Worm (Caenorhabditis elegans) whole organism, young adult: ENCODE results near the gene F12F6.7.

Source experiments
- B0019.2 ChIP-seq: fragments of 200-800 bp; sonication (Bioruptor generic); conservative IDR thresholded peaks from 2 replicates; pipeline ENCODE4 v1.3.6; 2022; ENCODE audit warnings: missing genetic modification reagents, missing genetic modification characterization, missing compliant biosample characterization
- D2030.7 ChIP-seq: fragments of 200-800 bp; sonication (Bioruptor generic); IDR thresholded peaks from 2 replicates; pipeline ENCODE4 v1.3.6; 2022; ENCODE audit warnings: missing genetic modification reagents, missing genetic modification characterization, missing compliant biosample characterization
- F39B2.1 ChIP-seq: fragments of 200-800 bp; sonication (Bioruptor generic); IDR thresholded peaks from 2 replicates; pipeline ENCODE4 v1.3.6; 2022; ENCODE audit warnings: missing genetic modification reagents, missing genetic modification characterization, missing compliant biosample characterization
- Y53G8AR.9 ChIP-seq: fragments of 200-800 bp; sonication (Bioruptor generic); conservative IDR thresholded peaks from 2 replicates; pipeline ENCODE4 v1.3.6; 2022; ENCODE audit warnings: missing genetic modification reagents, missing genetic modification characterization, missing compliant biosample characterization
- Y56A3A.18 ChIP-seq: fragments of 200-800 bp; sonication (Bioruptor generic); IDR thresholded peaks from 2 replicates; pipeline ENCODE4 v1.3.6; 2022; ENCODE audit warnings: missing genetic modification reagents, missing genetic modification characterization, missing compliant biosample characterization
- Y95B8A.8 ChIP-seq: fragments of 200-800 bp; sonication (Bioruptor generic); IDR thresholded peaks from 2 replicates; pipeline ENCODE4 v1.3.6; 2022; ENCODE audit warnings: missing genetic modification reagents, missing genetic modification characterization, missing compliant biosample characterization
- aptf-2 ChIP-seq: fragments of 200-800 bp; sonication (Bioruptor generic); conservative IDR thresholded peaks from 2 replicates; pipeline ENCODE4 v1.3.6; 2022; ENCODE audit warnings: missing genetic modification reagents, missing genetic modification characterization, missing compliant biosample characterization
- atf-7 ChIP-seq: sonication (generic microtip); optimal IDR thresholded peaks from 2 replicates; lab custom pipeline; 2017; ENCODE audit warnings: mild to moderate bottlenecking, missing genetic modification characterization, missing compliant biosample characterization
- athp-1 ChIP-seq: sonication (generic microtip); optimal IDR thresholded peaks from 2 replicates; lab custom pipeline; 2017; ENCODE audit warnings: mild to moderate bottlenecking, missing genetic modification characterization, missing compliant biosample characterization
- attf-3 ChIP-seq: fragments of 200-800 bp; sonication (Bioruptor generic); conservative IDR thresholded peaks from 2 replicates; pipeline ENCODE4 v1.3.6; 2022; ENCODE audit warnings: missing genetic modification reagents, missing genetic modification characterization, missing compliant biosample characterization
- bed-1 ChIP-seq: fragments of 200-800 bp; sonication (Bioruptor generic); IDR thresholded peaks from 2 replicates; pipeline ENCODE4 v1.3.6; 2022; ENCODE audit warnings: missing genetic modification reagents, missing genetic modification characterization, missing compliant biosample characterization
- ceh-79 ChIP-seq: sonication (generic microtip); optimal IDR thresholded peaks from 2 replicates; lab custom pipeline; 2017; ENCODE audit warnings: mild to moderate bottlenecking, missing genetic modification characterization, missing compliant biosample characterization
- chd-7 ChIP-seq: sonication (generic microtip); optimal IDR thresholded peaks from 2 replicates; lab custom pipeline; 2016; ENCODE audit warnings: mild to moderate bottlenecking, missing genetic modification characterization, moderate library complexity, missing compliant biosample characterization
- die-1 ChIP-seq: sonication (generic microtip); optimal IDR thresholded peaks from 2 replicates; lab custom pipeline; 2016; ENCODE audit warnings: missing genotype, mild to moderate bottlenecking, missing genetic modification characterization, missing compliant biosample characterization
- dpl-1 ChIP-seq: fragments of 150-350 bp; optimal IDR thresholded peaks from 2 replicates; lab custom pipeline; 2014; ENCODE audit warnings: missing biosample characterization, missing genetic modification reagents, missing genetic modification characterization
- fkh-3 ChIP-seq: sonication (generic microtip); optimal IDR thresholded peaks from 2 replicates; lab custom pipeline; 2016; ENCODE audit warnings: mild to moderate bottlenecking, missing genetic modification characterization, missing compliant biosample characterization
- hmg-1.2 ChIP-seq: fragments of 200-800 bp; sonication (Bioruptor generic); IDR thresholded peaks from 2 replicates; pipeline ENCODE4 v1.3.6; 2022; ENCODE audit warnings: missing genetic modification reagents, missing genetic modification characterization, missing compliant biosample characterization
- hrde-1 ChIP-seq: sonication (generic microtip); optimal IDR thresholded peaks from 2 replicates; lab custom pipeline; 2016; ENCODE audit warnings: missing genetic modification characterization, mild to moderate bottlenecking, missing compliant biosample characterization, moderate library complexity, missing genotype, missing genetic modification reagents, borderline replicate concordance
- lag-1 ChIP-seq: fragments of 200-800 bp; sonication (Bioruptor generic); IDR thresholded peaks from 2 replicates; pipeline ENCODE4 v1.3.6; 2022; ENCODE audit warnings: missing genetic modification reagents, missing genetic modification characterization, missing compliant biosample characterization
- lin-35 ChIP-seq, 3 experiments: fragments of 150-350 bp in 2 of 3; sonication (generic microtip) in 1 of 3; optimal IDR thresholded peaks; 2 replicates each; lab custom pipeline; 2014 to 2018; ENCODE audit warnings: missing biosample characterization in 3 of 3, missing genetic modification characterization in 3 of 3, missing genetic modification reagents in 3 of 3
- lin-54 ChIP-seq: fragments of 200-800 bp; sonication (Bioruptor generic); optimal IDR thresholded peaks from 2 replicates; lab custom pipeline; 2018; ENCODE audit warnings: mild to moderate bottlenecking, missing genetic modification characterization, missing compliant biosample characterization
- lsl-1 ChIP-seq: fragments of 200-800 bp; sonication (Bioruptor generic); optimal IDR thresholded peaks from 2 replicates; lab custom pipeline; 2018; ENCODE audit warnings: mild to moderate bottlenecking, missing genetic modification characterization, moderate library complexity, missing compliant biosample characterization
- madf-10 ChIP-seq: sonication (generic microtip); optimal IDR thresholded peaks from 2 replicates; lab custom pipeline; 2016; ENCODE audit warnings: mild to moderate bottlenecking, missing genetic modification characterization, missing compliant biosample characterization
- madf-3 ChIP-seq: fragments of 200-800 bp; sonication (Bioruptor generic); IDR thresholded peaks from 2 replicates; pipeline ENCODE4 v1.3.6; 2022; ENCODE audit warnings: missing genetic modification reagents, missing genetic modification characterization, missing compliant biosample characterization
- mel-28 ChIP-seq: sonication (generic microtip); optimal IDR thresholded peaks from 2 replicates; lab custom pipeline; 2016; ENCODE audit warnings: borderline replicate concordance, mild to moderate bottlenecking, missing genetic modification characterization, missing compliant biosample characterization
- nhr-120 ChIP-seq: fragments of 200-800 bp; sonication (Bioruptor generic); IDR thresholded peaks from 2 replicates; pipeline ENCODE4 v1.3.6; 2022; ENCODE audit warnings: missing genetic modification characterization, missing compliant biosample characterization
- nhr-80 ChIP-seq: sonication (generic microtip); optimal IDR thresholded peaks from 2 replicates; lab custom pipeline; 2016; ENCODE audit warnings: missing genetic modification characterization, missing compliant biosample characterization
- nhr-90 ChIP-seq: sonication (generic microtip); optimal IDR thresholded peaks from 2 replicates; lab custom pipeline; 2016; ENCODE audit warnings: missing genotype, mild to moderate bottlenecking, missing genetic modification characterization, missing compliant biosample characterization
- rcor-1 ChIP-seq: fragments of 200-800 bp; sonication (Bioruptor generic); IDR thresholded peaks from 2 replicates; pipeline ENCODE4 v1.3.6; 2022; ENCODE audit warnings: missing genetic modification reagents, missing genetic modification characterization, missing compliant biosample characterization
- snpc-3.4 ChIP-seq: sonication (generic microtip); optimal IDR thresholded peaks from 2 replicates; lab custom pipeline; 2017; ENCODE audit warnings: missing genetic modification characterization, mild to moderate bottlenecking, missing compliant biosample characterization, antibody characterized with exemption, moderate library complexity, missing genotype, missing genetic modification reagents
- sptf-2 ChIP-seq: fragments of 200-800 bp; sonication (Bioruptor generic); optimal IDR thresholded peaks from 2 replicates; lab custom pipeline; 2018; ENCODE audit warnings: mild to moderate bottlenecking, missing genetic modification characterization, missing compliant biosample characterization
- unc-62 ChIP-seq: fragments of 150-350 bp; optimal IDR thresholded peaks from 2 replicates; lab custom pipeline; 2014; ENCODE audit warnings: missing biosample characterization, missing genetic modification reagents, missing genetic modification characterization
- ztf-18 ChIP-seq: sonication (generic microtip); optimal IDR thresholded peaks from 2 replicates; lab custom pipeline; 2016; ENCODE audit warnings: missing genotype, mild to moderate bottlenecking, missing genetic modification characterization, missing compliant biosample characterization

The F12F6.7 gene

DNA sequence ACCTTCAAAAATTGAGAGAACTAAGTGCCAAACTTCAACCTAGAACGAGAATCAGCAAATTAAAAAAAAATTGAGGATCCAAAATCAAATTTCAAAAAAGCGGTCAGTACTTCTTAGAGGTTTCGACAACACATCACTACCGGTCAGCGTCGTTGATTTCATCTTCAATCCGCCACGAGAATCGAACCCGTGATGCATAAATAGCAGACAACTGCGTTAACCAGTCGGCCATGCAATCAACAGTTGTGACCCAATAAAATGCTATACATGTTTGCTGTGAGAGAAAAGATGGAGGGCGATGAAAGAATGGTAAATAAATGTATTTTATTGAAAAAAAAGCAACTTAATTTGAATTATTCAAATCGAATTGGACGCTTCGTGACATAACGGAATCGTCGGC, 11.9 kb downstream of the F12F6.7 start (continued):
- TF ChIP-seq Y53G8AR.9 = no peak
- TF ChIP-seq hmg-1.2 (GFP tag; lab: Robert Waterston, UW) = peak; percentile 70
- TF ChIP-seq F39B2.1 (GFP tag; lab: Robert Waterston, UW) = no peak
- TF ChIP-seq madf-10 (tag; lab: Kevin White, UChicago) = no peak
- TF ChIP-seq rcor-1 (GFP tag; lab: Robert Waterston, UW) = no peak; the same call in none of the 2 replicates
- TF ChIP-seq Y95B8A.8 = no peak
- TF ChIP-seq unc-62 = no peak
- TF ChIP-seq ztf-18 (tag; lab: Kevin White, UChicago) = peak; percentile 67

DNA sequence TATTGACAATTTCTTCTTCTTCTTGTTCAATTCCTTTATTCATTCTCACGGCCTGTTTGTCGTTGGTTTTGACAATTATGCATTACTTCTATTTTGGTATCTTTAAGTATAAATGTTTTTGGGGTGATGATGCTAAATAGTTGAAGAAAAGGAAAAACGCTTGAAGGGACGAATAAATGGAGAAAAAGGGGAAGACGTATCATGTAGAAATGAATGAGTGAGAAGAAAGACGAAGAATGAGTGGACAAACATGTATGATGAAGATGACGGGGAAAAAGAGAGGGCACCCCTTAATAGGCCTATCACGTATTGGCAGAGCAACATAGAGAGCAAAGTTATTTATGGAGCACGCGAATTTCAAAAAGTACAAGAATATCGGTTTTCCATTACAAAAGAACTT, 13.0 kb downstream of the F12F6.7 start, which contains the start of gene M04B2.7:
Gene M04B2.7, minus strand, starts transcription at position 101 of the 400 bp plus-strand sequence.
- TF ChIP-seq aptf-2 (GFP tag; lab: Robert Waterston, UW) (no peak), lin-35 (GFP tag; optimal IDR thresholded peaks at IDR 0.05; lab: Kevin White, UChicago) (no peak), die-1 (tag; lab: Kevin White, UChicago) (no peak), snpc-3.4 (tag; lab: Kevin White, UChicago) (no peak), atf-7 (no peak), nhr-80 (tag; lab: Kevin White, UChicago) (no peak), dpl-1 (GFP tag; lab: Kevin White, UChicago) (no peak), lag-1 (GFP tag; lab: Robert Waterston, UW) (no peak), madf-3 (GFP tag; lab: Robert Waterston, UW) (no peak), fkh-3 (tag; lab: Kevin White, UChicago) (no peak)
- TF ChIP-seq, all 124 proteins: peak for 0

ce11 chrIV:11527752-11528151, 33.9 kb downstream of the F12F6.7 start, which contains the start of gene M04B2.2:
Gene M04B2.2, plus strand, starts transcription at chrIV:11528052.
- TF ChIP-seq Y95B8A.8 (no peak), ceh-79 (tag; lab: Kevin White, UChicago) (peak; percentile 6), bed-1 (GFP tag; lab: Robert Waterston, UW) (no peak), lin-54 (GFP tag; lab: Kevin White, UChicago) (peak; percentile 28), lsl-1 (GFP tag; lab: Kevin White, UChicago) (no peak), sptf-2 (GFP tag; lab: Kevin White, UChicago) (no peak), chd-7 (tag; lab: Kevin White, UChicago) (no peak), fkh-3 (tag; lab: Kevin White, UChicago) (peak; percentile 16), hrde-1 (peak; percentile 7), athp-1 (peak; percentile 28), D2030.7 (GFP tag; lab: Robert Waterston, UW) (no peak), B0019.2 (GFP tag; lab: Robert Waterston, UW) (no peak), nhr-90 (tag; lab: Kevin White, UChicago) (no peak)
- TF ChIP-seq, all 124 proteins: peak for 5

DNA sequence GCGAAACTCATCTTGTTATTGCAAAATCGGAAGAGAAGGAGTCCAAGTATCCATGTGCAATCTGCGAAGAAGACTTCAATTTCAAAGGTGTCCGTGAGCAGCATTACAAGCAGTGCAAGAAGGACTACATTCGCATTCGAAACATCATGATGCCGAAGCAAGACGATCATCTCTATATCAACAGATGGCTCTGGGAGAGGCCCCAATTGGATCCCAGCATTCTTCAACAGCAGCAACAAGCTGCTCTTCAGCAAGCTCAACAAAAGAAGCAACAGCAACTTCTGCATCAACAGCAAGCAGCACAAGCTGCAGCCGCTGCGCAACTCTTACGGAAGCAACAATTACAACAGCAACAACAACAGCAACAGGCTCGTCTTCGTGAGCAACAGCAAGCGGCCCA, 35.4 kb downstream of the F12F6.7 start:
- peak; percentile 54; the same call in 1 of the 2 replicates for TF ChIP-seq Y56A3A.18 (GFP tag; lab: Robert Waterston, UW)
- 0 out of 2 replicates have a peak, but pooled peaks have one; percentile 11 for TF ChIP-seq Y53G8AR.9
- TF ChIP-seq nhr-120 (GFP tag; lab: Robert Waterston, UW) = no peak
- TF ChIP-seq attf-3 = no peak
- no peak for TF ChIP-seq mel-28
